Fruit fly (Drosophila melanogaster) whole organism, larva: ENCODE measurements around the gene CG17260.

Experiments used
- noc ChIP-seq: fragments of 200-800 bp; sonication (Bioruptor generic); optimal IDR thresholded peaks from 3 replicates; lab custom pipeline; 2019; ENCODE audit warnings: missing biosample characterization, mild to moderate bottlenecking, missing genetic modification characterization, moderate library complexity

The CG17260 gene

dm6 chr2L:3059624-3059919 lies 22.5 kb downstream of the CG17260 start:
- no peak for TF ChIP-seq noc

dm6 chr2L:3078741-3079140 lies 41.7 kb downstream of the CG17260 start:
- no peak for TF ChIP-seq noc

- no peak for TF ChIP-seq noc
Measured at dm6 chr2L:3082895-3083294, 45.9 kb downstream of the CG17260 start.

- no peak for TF ChIP-seq noc
Measured at dm6 chr2L:3083510-3083909, 46.5 kb downstream of the CG17260 start.

dm6 chr2L:3086290-3086876 lies 49.4 kb downstream of the CG17260 start:
- TF ChIP-seq noc, result peak; percentile 72
